Fruit fly (Drosophila melanogaster) whole organism, embryonic: Measurements from ENCODE around the gene CG13601.

ENCODE experiments used
- Atf3 ChIP-seq: fragments of 200-800 bp; sonication (Bioruptor generic); optimal IDR thresholded peaks from 3 replicates; lab custom pipeline; 2016; ENCODE audit warnings: missing biosample characterization, missing genetic modification characterization
- Bteb2 ChIP-seq: fragments of 200-800 bp; sonication (Bioruptor generic); optimal IDR thresholded peaks from 2 replicates; lab custom pipeline; 2016; ENCODE audit warnings: missing biosample characterization, missing genetic modification characterization
- CG10147 ChIP-seq: fragments of 200-800 bp; sonication (Bioruptor generic); optimal IDR thresholded peaks from 2 replicates; lab custom pipeline; 2019; ENCODE audit warnings: missing biosample characterization, mild to moderate bottlenecking, missing genetic modification characterization, moderate library complexity
- CG10267 ChIP-seq: fragments of 200-800 bp; sonication (Bioruptor generic); optimal IDR thresholded peaks from 2 replicates; lab custom pipeline; 2018; ENCODE audit warnings: missing biosample characterization, mild to moderate bottlenecking, missing genetic modification characterization, moderate library complexity
- CG12104 ChIP-seq: fragments of 200-800 bp; sonication (Bioruptor generic); optimal IDR thresholded peaks from 3 replicates; lab custom pipeline; 2016; ENCODE audit warnings: missing biosample characterization, missing genetic modification characterization
- CG12236 ChIP-seq: fragments of 200-800 bp; sonication (Bioruptor generic); optimal IDR thresholded peaks from 2 replicates; lab custom pipeline; 2016; ENCODE audit warnings: missing biosample characterization, missing genetic modification characterization
- CG13123 ChIP-seq: fragments of 200-800 bp; sonication (Bioruptor generic); optimal IDR thresholded peaks from 2 replicates; lab custom pipeline; 2016; ENCODE audit warnings: missing biosample characterization, missing genetic modification characterization
- CG13424 ChIP-seq: fragments of 200-800 bp; sonication (Bioruptor generic); optimal IDR thresholded peaks from 2 replicates; lab custom pipeline; 2019; ENCODE audit warnings: missing biosample characterization, mild to moderate bottlenecking, missing genetic modification characterization, moderate library complexity
- CG16863 ChIP-seq: fragments of 200-800 bp; sonication (Bioruptor generic); optimal IDR thresholded peaks from 3 replicates; lab custom pipeline; 2016; ENCODE audit warnings: missing biosample characterization, missing genetic modification characterization
- CG33557 ChIP-seq: fragments of 200-800 bp; sonication (Bioruptor generic); optimal IDR thresholded peaks from 2 replicates; lab custom pipeline; 2019; ENCODE audit warnings: missing biosample characterization, mild to moderate bottlenecking, missing genetic modification characterization, moderate library complexity
- CG4282 ChIP-seq: fragments of 200-800 bp; sonication (Bioruptor generic); optimal IDR thresholded peaks from 2 replicates; lab custom pipeline; 2016; ENCODE audit warnings: missing biosample characterization, missing genetic modification characterization
- CG4404 ChIP-seq: fragments of 200-800 bp; sonication (Bioruptor generic); IDR thresholded peaks from 2 replicates; pipeline ENCODE4 v1.3.6; 2022; ENCODE audit warnings: missing biosample characterization, missing genetic modification characterization
- CG4820 ChIP-seq: fragments of 200-800 bp; sonication (Bioruptor generic); optimal IDR thresholded peaks from 3 replicates; lab custom pipeline; 2016; ENCODE audit warnings: missing biosample characterization, missing genetic modification characterization
- CG9215 ChIP-seq: fragments of 200-800 bp; sonication (Bioruptor generic); IDR thresholded peaks from 2 replicates; pipeline ENCODE4 v1.3.6; 2022; ENCODE audit warnings: missing biosample characterization, missing genetic modification characterization
- CHES-1-like ChIP-seq: fragments of 200-800 bp; sonication (Bioruptor generic); optimal IDR thresholded peaks from 2 replicates; lab custom pipeline; 2016; ENCODE audit warnings: missing biosample characterization, missing genetic modification characterization
- Dek ChIP-seq: fragments of 200-800 bp; sonication (Bioruptor generic); optimal IDR thresholded peaks from 3 replicates; lab custom pipeline; 2019; ENCODE audit warnings: missing biosample characterization, mild to moderate bottlenecking, missing genetic modification characterization, moderate library complexity
- Dll ChIP-seq: fragments of 200-800 bp; sonication (Bioruptor generic); IDR thresholded peaks from 4 replicates; pipeline ENCODE4 v1.3.6; 2022; ENCODE audit warnings: missing biosample characterization, missing genetic modification characterization; ENCODE audit not compliant: partially characterized antibody
- Dp ChIP-seq: fragments of 200-800 bp; sonication (Bioruptor generic); optimal IDR thresholded peaks from 2 replicates; lab custom pipeline; 2018; ENCODE audit warnings: missing biosample characterization, mild to moderate bottlenecking, missing genetic modification characterization, moderate library complexity
- HLH54F ChIP-seq: fragments of 200-800 bp; sonication (Bioruptor generic); optimal IDR thresholded peaks from 3 replicates; lab custom pipeline; 2016; ENCODE audit warnings: missing biosample characterization, missing genetic modification characterization
- MBD-R2 ChIP-seq: fragments of 200-800 bp; sonication (Bioruptor generic); IDR thresholded peaks from 2 replicates; pipeline ENCODE4 v1.3.6; 2022; ENCODE audit warnings: missing biosample characterization, missing genetic modification characterization
- Mad ChIP-seq: fragments of 200-800 bp; sonication (Bioruptor generic); optimal IDR thresholded peaks from 2 replicates; lab custom pipeline; 2016; ENCODE audit warnings: missing biosample characterization, missing genetic modification characterization
- Nf-YC ChIP-seq: fragments of 200-800 bp; optimal IDR thresholded peaks from 3 replicates; lab custom pipeline; 2019; ENCODE audit warnings: missing biosample characterization, mild to moderate bottlenecking, missing genetic modification characterization, moderate library complexity
- Pdp1 ChIP-seq, 2 experiments: fragments of 200-800 bp; sonication (Bioruptor generic); optimal IDR thresholded peaks; 3 replicates each; lab custom pipeline; 2016; ENCODE audit warnings: missing biosample characterization in 2 of 2, missing genetic modification characterization in 2 of 2, mild to moderate bottlenecking in 1 of 2, moderate library complexity in 1 of 2
- Ravus ChIP-seq: fragments of 200-800 bp; sonication (Bioruptor generic); IDR thresholded peaks from 2 replicates; pipeline ENCODE4 v1.3.6; 2022; ENCODE audit warnings: missing biosample characterization, missing genetic modification characterization
- Sry-δ ChIP-seq: fragments of 200-800 bp; sonication (Bioruptor generic); optimal IDR thresholded peaks from 2 replicates; lab custom pipeline; 2016; ENCODE audit warnings: missing biosample characterization, missing genetic modification characterization
- Ssrp ChIP-seq: fragments of 200-800 bp; sonication (Bioruptor generic); optimal IDR thresholded peaks from 2 replicates; lab custom pipeline; 2018; ENCODE audit warnings: missing biosample characterization, mild to moderate bottlenecking, missing genetic modification characterization, moderate library complexity
- TFAM ChIP-seq: fragments of 200-800 bp; sonication (Bioruptor generic); optimal IDR thresholded peaks from 2 replicates; lab custom pipeline; 2017; ENCODE audit warnings: missing biosample characterization, missing genetic modification characterization, inconsistent platforms
- Xbp1 ChIP-seq: fragments of 200-800 bp; sonication (Bioruptor generic); optimal IDR thresholded peaks from 3 replicates; lab custom pipeline; 2016; ENCODE audit warnings: missing biosample characterization, mild to moderate bottlenecking, missing genetic modification characterization
- Xrp1 ChIP-seq: fragments of 200-800 bp; sonication (Bioruptor generic); IDR thresholded peaks from 2 replicates; pipeline ENCODE4 v1.3.6; 2022; ENCODE audit warnings: missing biosample characterization, missing genetic modification characterization
- bbx ChIP-seq: fragments of 200-800 bp; sonication (Bioruptor generic); IDR thresholded peaks from 2 replicates; pipeline ENCODE4 v1.3.6; 2022; ENCODE audit warnings: missing biosample characterization, missing genetic modification characterization; ENCODE audit not compliant: partially characterized antibody
- bcd ChIP-seq: fragments of 200-800 bp; sonication (Bioruptor generic); optimal IDR thresholded peaks from 2 replicates; lab custom pipeline; 2017; ENCODE audit warnings: missing biosample characterization, mild to moderate bottlenecking, missing genetic modification characterization
- btn ChIP-seq: fragments of 200-800 bp; sonication (Bioruptor generic); optimal IDR thresholded peaks from 2 replicates; lab custom pipeline; 2016; ENCODE audit warnings: missing biosample characterization, missing genetic modification characterization
- dysf ChIP-seq: fragments of 200-800 bp; sonication (Bioruptor generic); IDR thresholded peaks from 3 replicates; pipeline ENCODE4 v1.3.6; 2022; ENCODE audit warnings: missing biosample characterization, missing genetic modification characterization
- gcm2 ChIP-seq: fragments of 200-800 bp; sonication (Bioruptor generic); optimal IDR thresholded peaks from 2 replicates; lab custom pipeline; 2016; ENCODE audit warnings: missing biosample characterization, missing genetic modification characterization
- grau ChIP-seq: fragments of 200-800 bp; optimal IDR thresholded peaks from 3 replicates; lab custom pipeline; 2019; ENCODE audit warnings: missing biosample characterization, mild to moderate bottlenecking, missing genetic modification characterization, moderate library complexity
- grn ChIP-seq: fragments of 200-800 bp; sonication (Bioruptor generic); optimal IDR thresholded peaks from 3 replicates; lab custom pipeline; 2017; ENCODE audit warnings: missing biosample characterization, missing genetic modification characterization
- kni ChIP-seq: fragments of 200-800 bp; sonication (Bioruptor generic); optimal IDR thresholded peaks from 3 replicates; lab custom pipeline; 2017; ENCODE audit warnings: mild to moderate bottlenecking, missing biosample characterization, missing genetic modification reagents, missing genetic modification characterization
- lilli ChIP-seq: fragments of 200-800 bp; sonication (Bioruptor generic); optimal IDR thresholded peaks from 3 replicates; lab custom pipeline; 2016; ENCODE audit warnings: missing biosample characterization, missing genetic modification characterization
- lov ChIP-seq, 2 experiments: fragments of 200-800 bp in 1 of 2; fragments of >200 bp in 1 of 2; sonication (Bioruptor generic) in 1 of 2; IDR thresholded peaks in 1 of 2; optimal IDR thresholded peaks in 1 of 2; 2 replicates in 1 of 2; 3 replicates in 1 of 2; pipeline versions ENCODE4 v1.3.6 to Lab custom; 2017 to 2022; ENCODE audit warnings: missing biosample characterization in 1 of 2, missing genetic modification characterization in 1 of 2
- odd ChIP-seq: fragments of 200-800 bp; sonication (Bioruptor generic); optimal IDR thresholded peaks from 2 replicates; lab custom pipeline; 2017; ENCODE audit warnings: missing biosample characterization, mild to moderate bottlenecking, missing genetic modification characterization
- onecut ChIP-seq: fragments of 200-800 bp; sonication (Bioruptor generic); IDR thresholded peaks from 2 replicates; pipeline ENCODE4 v1.3.6; 2022; ENCODE audit warnings: missing biosample characterization, missing genetic modification characterization
- peb ChIP-seq: fragments of 200-800 bp; sonication (Bioruptor generic); IDR thresholded peaks from 2 replicates; pipeline ENCODE4 v1.3.6; 2022; ENCODE audit warnings: missing biosample characterization, missing genetic modification characterization
- rib ChIP-seq: fragments of 200-800 bp; sonication (Bioruptor generic); IDR thresholded peaks from 2 replicates; pipeline ENCODE4 v1.3.6; 2022; ENCODE audit warnings: missing biosample characterization, missing genetic modification characterization
- row ChIP-seq: fragments of 200-800 bp; sonication (Bioruptor generic); IDR thresholded peaks from 3 replicates; pipeline ENCODE4 v1.3.6; 2022; ENCODE audit warnings: missing biosample characterization, missing genetic modification characterization
- sqz ChIP-seq: fragments of 200-800 bp; sonication (Bioruptor generic); optimal IDR thresholded peaks from 3 replicates; lab custom pipeline; 2018; ENCODE audit warnings: missing biosample characterization, mild to moderate bottlenecking, missing genetic modification characterization
- stc ChIP-seq: fragments of 200-800 bp; sonication (Bioruptor generic); IDR thresholded peaks from 2 replicates; pipeline ENCODE4 v1.3.6; 2022; ENCODE audit warnings: missing biosample characterization, missing genetic modification characterization
- trem ChIP-seq: fragments of 200-800 bp; optimal IDR thresholded peaks from 3 replicates; lab custom pipeline; 2019; ENCODE audit warnings: missing biosample characterization, mild to moderate bottlenecking, missing genetic modification characterization, moderate library complexity
- wdn ChIP-seq: fragments of 200-800 bp; sonication (Bioruptor generic); IDR thresholded peaks from 2 replicates; pipeline ENCODE4 v1.3.6; 2022; ENCODE audit warnings: missing biosample characterization, missing genetic modification characterization

CG13601 gene

DNA sequence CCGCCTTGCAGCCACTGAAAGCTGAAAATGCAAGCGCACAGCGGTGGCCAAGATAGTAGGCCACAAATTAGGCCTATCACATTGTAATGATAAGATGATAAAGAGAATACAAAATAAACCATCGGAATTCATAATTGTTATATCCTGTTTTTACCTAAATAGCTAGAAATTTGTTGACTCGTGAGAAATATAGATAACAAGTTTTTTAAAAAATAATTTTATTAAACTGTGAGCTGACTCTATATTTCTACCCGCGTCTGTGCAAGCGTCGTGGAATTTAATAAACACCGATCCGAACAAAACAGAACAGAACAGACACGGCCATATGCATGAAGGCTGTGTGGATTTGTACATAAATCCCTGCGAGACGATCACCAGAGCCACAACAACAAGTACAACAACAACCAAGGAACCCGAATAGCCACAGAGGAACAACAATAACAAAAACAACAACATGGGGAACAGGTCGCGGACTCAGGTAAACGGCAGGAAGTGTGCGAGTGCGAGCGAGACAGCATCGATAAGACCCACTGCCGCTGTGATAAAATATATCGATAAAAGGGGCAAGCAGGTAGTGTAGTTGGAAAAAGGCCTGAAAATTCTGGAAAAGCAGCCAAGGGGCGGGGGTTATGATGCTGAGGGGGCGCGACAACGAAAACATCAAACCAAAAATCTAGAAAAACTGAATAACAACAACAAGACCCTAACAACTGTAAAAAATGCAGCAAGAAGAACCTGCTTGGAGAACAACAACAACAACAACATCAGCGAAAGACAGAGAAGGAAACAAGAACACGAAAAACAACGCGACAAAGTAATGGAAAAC, 41.0 kb downstream of the CG13601 start (continued):
- peak; percentile 82 for TF ChIP-seq odd (GFP tag; lab: Kevin White, UChicago)
- 0 out of 2 replicates have a peak, but pooled peaks have one; percentile 41 for TF ChIP-seq wdn
- TF ChIP-seq Nf-YC (tag; lab: Kevin White, UChicago): peak; percentile 55
- peak; percentile 73 for TF ChIP-seq lilli (GFP tag; lab: Kevin White, UChicago)
- TF ChIP-seq Atf3 (GFP tag; lab: Kevin White, UChicago): peak; percentile 67
- TF ChIP-seq Xrp1 (GFP tag; lab: Robert Waterston, UW): peak; percentile 97
- peak; percentile 70 for TF ChIP-seq stc (GFP tag; lab: Robert Waterston, UW)
- TF ChIP-seq CG16863 (GFP tag; lab: Kevin White, UChicago): peak; percentile 76
- no peak for TF ChIP-seq CHES-1-like
- peak; percentile 67 to 79 for TF ChIP-seq Pdp1 (GFP tag; optimal IDR thresholded peaks at IDR 0.05; lab: Kevin White, UChicago)
- no peak for TF ChIP-seq lov (optimal IDR thresholded peaks at IDR 0.05; lab: Kevin White, UChicago)
- peak; percentile 75; the same call in 2 of the 3 replicates for TF ChIP-seq lov (GFP tag; IDR thresholded peaks at IDR 0.05; lab: Robert Waterston, UW)
- TF ChIP-seq CG10267 (tag; lab: Kevin White, UChicago): peak; percentile 91
- TF ChIP-seq sqz (GFP tag; lab: Kevin White, UChicago): peak; percentile 69
- TF ChIP-seq kni (GFP tag; lab: Kevin White, UChicago): peak; percentile 80
- TF ChIP-seq Xbp1: peak; percentile 83
- TF ChIP-seq Dll (GFP tag; lab: Robert Waterston, UW): no peak
- TF ChIP-seq rib (GFP tag; lab: Robert Waterston, UW): no peak; the same call in 1 of the 2 replicates
- TF ChIP-seq CG4820 (GFP tag; lab: Kevin White, UChicago): peak; percentile 89
- peak; percentile 95 for TF ChIP-seq CG33557 (GFP tag; lab: Kevin White, UChicago)
- peak; percentile 82 for TF ChIP-seq dysf (GFP tag; lab: Robert Waterston, UW)
- peak; percentile 76 for TF ChIP-seq gcm2 (GFP tag; lab: Kevin White, UChicago)
- TF ChIP-seq Mad (GFP tag; lab: Kevin White, UChicago): peak; percentile 76
- peak; percentile 73 for TF ChIP-seq TFAM (GFP tag; lab: Kevin White, UChicago)
- TF ChIP-seq btn: peak; percentile 63
- peak; percentile 19 for TF ChIP-seq grn (GFP tag; lab: Kevin White, UChicago)
- TF ChIP-seq CG13424 (tag; lab: Kevin White, UChicago): peak; percentile 89
- peak; percentile 88 for TF ChIP-seq grau (tag; lab: Kevin White, UChicago)
- TF ChIP-seq peb (GFP tag; lab: Robert Waterston, UW): peak; percentile 87
- TF ChIP-seq CG10147 (GFP tag; lab: Kevin White, UChicago): peak; percentile 62
- TF ChIP-seq Dp (GFP tag; lab: Kevin White, UChicago): no peak
- TF ChIP-seq CG13123 (GFP tag; lab: Kevin White, UChicago): peak; percentile 20
- TF ChIP-seq CG4282 (GFP tag; lab: Kevin White, UChicago): no peak
- TF ChIP-seq MBD-R2 (GFP tag; lab: Robert Waterston, UW): peak; percentile 42; the same call in 1 of the 2 replicates
- no peak for TF ChIP-seq bbx (GFP tag; lab: Robert Waterston, UW)
- TF ChIP-seq CG4404: peak; percentile 86
- peak; percentile 91 for TF ChIP-seq Ssrp (tag; lab: Kevin White, UChicago)
- TF ChIP-seq onecut (GFP tag; lab: Robert Waterston, UW): peak; percentile 77
- 0 out of 2 replicates have a peak, but pooled peaks have one; percentile 37 for TF ChIP-seq Ravus (GFP tag; lab: Robert Waterston, UW)
- TF ChIP-seq Bteb2 (GFP tag; lab: Kevin White, UChicago): peak; percentile 52
- TF ChIP-seq trem: peak; percentile 94
- TF ChIP-seq CG12104 (GFP tag; lab: Kevin White, UChicago): peak; percentile 74
- TF ChIP-seq row: peak; percentile 93
- peak; percentile 50; the same call in 1 of the 2 replicates for TF ChIP-seq CG9215
- peak; percentile 45 for TF ChIP-seq HLH54F (GFP tag; lab: Kevin White, UChicago)
- peak; percentile 1 for TF ChIP-seq Sry-δ (GFP tag; lab: Kevin White, UChicago)
- peak; percentile 43 for TF ChIP-seq Dek (tag; lab: Kevin White, UChicago)
- peak; percentile 78 for TF ChIP-seq bcd (GFP tag; lab: Kevin White, UChicago)
- TF ChIP-seq CG12236 (GFP tag; lab: Kevin White, UChicago): peak; percentile 58
